Fruit fly (Drosophila melanogaster) whole organism, embryonic: ENCODE results near the gene Elba3.

Experiments used
- B-H2 ChIP-seq: fragments of 200-800 bp; sonication (Bioruptor generic); optimal IDR thresholded peaks from 2 replicates; lab custom pipeline; 2018; ENCODE audit warnings: missing biosample characterization, mild to moderate bottlenecking, missing genetic modification characterization
- CG10274 ChIP-seq: fragments of 200-800 bp; sonication (Bioruptor generic); optimal IDR thresholded peaks from 3 replicates; lab custom pipeline; 2017; ENCODE audit warnings: missing biosample characterization, mild to moderate bottlenecking, missing genetic modification characterization
- CG10366 ChIP-seq: fragments of 200-800 bp; sonication (Bioruptor generic); IDR thresholded peaks from 2 replicates; pipeline ENCODE4 v1.3.6; 2022; ENCODE audit warnings: missing biosample characterization, missing genetic modification characterization
- CG10462 ChIP-seq: fragments of 200-800 bp; sonication (Bioruptor generic); optimal IDR thresholded peaks from 2 replicates; lab custom pipeline; 2016; ENCODE audit warnings: missing biosample characterization, missing genetic modification characterization
- CG12071 ChIP-seq: fragments of 200-800 bp; sonication (Bioruptor generic); optimal IDR thresholded peaks from 3 replicates; lab custom pipeline; 2018; ENCODE audit warnings: missing biosample characterization, mild to moderate bottlenecking, missing genetic modification characterization
- CG12659 ChIP-seq: fragments of 200-800 bp; sonication (Bioruptor generic); optimal IDR thresholded peaks from 3 replicates; lab custom pipeline; 2017; ENCODE audit warnings: mild to moderate bottlenecking, missing biosample characterization, missing genetic modification reagents, missing genetic modification characterization
- CG13894 ChIP-seq: fragments of 200-800 bp; sonication (Bioruptor generic); optimal IDR thresholded peaks from 3 replicates; lab custom pipeline; 2018; ENCODE audit warnings: missing biosample characterization, mild to moderate bottlenecking, missing genetic modification characterization, moderate library complexity
- CG14050 ChIP-seq: fragments of 200-800 bp; sonication (Bioruptor generic); IDR thresholded peaks from 3 replicates; pipeline ENCODE4 v1.3.6; 2022; ENCODE audit warnings: missing biosample characterization, missing genetic modification characterization
- CG1647 ChIP-seq: fragments of 200-800 bp; sonication (Bioruptor generic); optimal IDR thresholded peaks from 3 replicates; lab custom pipeline; 2016; ENCODE audit warnings: missing biosample characterization, missing genetic modification characterization
- CG16779 ChIP-seq: fragments of 200-800 bp; sonication (Bioruptor generic); IDR thresholded peaks from 2 replicates; pipeline ENCODE4 v1.3.6; 2022; ENCODE audit warnings: missing biosample characterization, missing genetic modification characterization
- CG16813 ChIP-seq: fragments of 200-800 bp; sonication (Bioruptor generic); IDR thresholded peaks from 3 replicates; pipeline ENCODE4 v1.3.6; 2022; ENCODE audit warnings: missing biosample characterization, missing genetic modification characterization; ENCODE audit not compliant: partially characterized antibody
- CG18476 ChIP-seq: fragments of 200-800 bp; sonication (Bioruptor generic); optimal IDR thresholded peaks from 2 replicates; lab custom pipeline; 2016; ENCODE audit warnings: missing biosample characterization, mild to moderate bottlenecking, missing genetic modification characterization
- CG30403 ChIP-seq: fragments of 200-800 bp; sonication (Bioruptor generic); optimal IDR thresholded peaks from 3 replicates; lab custom pipeline; 2016; ENCODE audit warnings: missing biosample characterization, missing genetic modification characterization
- CG31441 ChIP-seq: fragments of 200-800 bp; sonication (Bioruptor generic); IDR thresholded peaks from 2 replicates; pipeline ENCODE4 v1.3.6; 2022; ENCODE audit warnings: missing biosample characterization, missing genetic modification characterization
- CG3163 ChIP-seq: fragments of 200-800 bp; sonication (Bioruptor generic); optimal IDR thresholded peaks from 3 replicates; lab custom pipeline; 2016; ENCODE audit warnings: missing biosample characterization, missing genetic modification characterization
- CG3847 ChIP-seq: fragments of 200-800 bp; sonication (Bioruptor generic); IDR thresholded peaks from 2 replicates; pipeline ENCODE4 v1.3.6; 2022; ENCODE audit warnings: missing biosample characterization, missing genetic modification characterization
- CG5180 ChIP-seq: fragments of 200-800 bp; sonication (Bioruptor generic); optimal IDR thresholded peaks from 3 replicates; lab custom pipeline; 2017; ENCODE audit warnings: missing biosample characterization, missing genetic modification characterization, mild to moderate bottlenecking, moderate library complexity, missing genetic modification reagents
- CG7357 ChIP-seq: fragments of 200-800 bp; sonication (Bioruptor generic); IDR thresholded peaks from 3 replicates; pipeline ENCODE4 v1.3.6; 2022; ENCODE audit warnings: missing biosample characterization, missing genetic modification characterization
- CG7372 ChIP-seq: fragments of 200-800 bp; sonication (Bioruptor generic); IDR thresholded peaks from 2 replicates; pipeline ENCODE4 v1.3.6; 2022; ENCODE audit warnings: missing biosample characterization, missing genetic modification characterization
- CG7556 ChIP-seq: fragments of 200-800 bp; sonication (Bioruptor generic); optimal IDR thresholded peaks from 2 replicates; lab custom pipeline; 2017; ENCODE audit warnings: missing biosample characterization, mild to moderate bottlenecking, missing genetic modification characterization
- CG8089 ChIP-seq: fragments of 200-800 bp; sonication (Bioruptor generic); optimal IDR thresholded peaks from 3 replicates; lab custom pipeline; 2016; ENCODE audit warnings: missing biosample characterization, missing genetic modification characterization
- Dbx ChIP-seq: fragments of 200-800 bp; sonication (Bioruptor generic); IDR thresholded peaks from 3 replicates; pipeline ENCODE4 v1.3.6; 2022; ENCODE audit warnings: missing biosample characterization, missing genetic modification characterization
- Dref ChIP-seq: fragments of 200-800 bp; sonication (Bioruptor generic); IDR thresholded peaks from 2 replicates; pipeline ENCODE4 v1.3.6; 2022; ENCODE audit warnings: missing biosample characterization, missing genetic modification characterization
- E2f1 ChIP-seq: fragments of 200-800 bp; sonication (Bioruptor generic); IDR thresholded peaks from 2 replicates; pipeline ENCODE4 v1.3.6; 2022; ENCODE audit warnings: missing biosample characterization, missing genetic modification characterization
- Hey ChIP-seq: fragments of 200-800 bp; sonication (Bioruptor generic); optimal IDR thresholded peaks from 3 replicates; lab custom pipeline; 2018; ENCODE audit warnings: missing biosample characterization, mild to moderate bottlenecking, missing genetic modification characterization
- Hr78 ChIP-seq, 2 experiments: fragments of 200-800 bp in 1 of 2; fragments of >200 bp in 1 of 2; sonication (Bioruptor generic) in 1 of 2; optimal IDR thresholded peaks; 2 replicates each; lab custom pipeline; 2017 to 2019; ENCODE audit warnings: missing biosample characterization in 2 of 2, missing genetic modification characterization in 2 of 2, mild to moderate bottlenecking in 1 of 2, moderate library complexity in 1 of 2
- Nf-YA ChIP-seq: fragments of 200-800 bp; sonication (Bioruptor generic); IDR thresholded peaks from 2 replicates; pipeline ENCODE4 v1.3.6; 2022; ENCODE audit warnings: missing biosample characterization, missing genetic modification characterization
- PHDP ChIP-seq: fragments of 200-800 bp; sonication (Bioruptor generic); optimal IDR thresholded peaks from 3 replicates; lab custom pipeline; 2018; ENCODE audit warnings: missing biosample characterization, mild to moderate bottlenecking, missing genetic modification characterization, moderate library complexity
- Poxn ChIP-seq: fragments of 200-800 bp; sonication (Bioruptor generic); IDR thresholded peaks from 2 replicates; pipeline ENCODE4 v1.3.6; 2022; ENCODE audit warnings: missing biosample characterization, missing genetic modification characterization
- Ptx1 ChIP-seq: fragments of 200-800 bp; sonication (Bioruptor generic); IDR thresholded peaks from 2 replicates; pipeline ENCODE4 v1.3.6; 2022; ENCODE audit warnings: missing biosample characterization, missing genetic modification characterization
- Ssrp ChIP-seq: fragments of 200-800 bp; sonication (Bioruptor generic); optimal IDR thresholded peaks from 2 replicates; lab custom pipeline; 2018; ENCODE audit warnings: missing biosample characterization, mild to moderate bottlenecking, missing genetic modification characterization, moderate library complexity
- ato ChIP-seq: fragments of 200-800 bp; sonication (Bioruptor generic); IDR thresholded peaks from 2 replicates; pipeline ENCODE4 v1.3.6; 2022; ENCODE audit warnings: missing biosample characterization, missing genetic modification characterization; ENCODE audit not compliant: partially characterized antibody
- cad ChIP-seq: fragments of >200 bp; optimal IDR thresholded peaks from 2 replicates; lab custom pipeline; 2017; ENCODE audit warnings: missing biosample characterization, missing genetic modification characterization
- caup ChIP-seq: fragments of 200-800 bp; sonication (Bioruptor generic); optimal IDR thresholded peaks from 3 replicates; lab custom pipeline; 2017; ENCODE audit warnings: missing biosample characterization, mild to moderate bottlenecking, missing genetic modification characterization, moderate library complexity; ENCODE audit not compliant: severe bottlenecking
- crol ChIP-seq: fragments of 200-800 bp; sonication (Bioruptor generic); IDR thresholded peaks from 2 replicates; pipeline ENCODE4 v1.3.6; 2022; ENCODE audit warnings: missing biosample characterization, missing genetic modification characterization
- gsb-n ChIP-seq: fragments of 200-800 bp; sonication (Bioruptor generic); optimal IDR thresholded peaks from 3 replicates; lab custom pipeline; 2018; ENCODE audit warnings: missing biosample characterization, mild to moderate bottlenecking, missing genetic modification characterization
- inv ChIP-seq: fragments of 200-800 bp; sonication (Bioruptor generic); IDR thresholded peaks from 2 replicates; pipeline ENCODE4 v1.3.6; 2022; ENCODE audit warnings: missing biosample characterization, missing genetic modification characterization; ENCODE audit not compliant: partially characterized antibody
- lilli ChIP-seq: fragments of 200-800 bp; sonication (Bioruptor generic); optimal IDR thresholded peaks from 3 replicates; lab custom pipeline; 2016; ENCODE audit warnings: missing biosample characterization, missing genetic modification characterization
- pros ChIP-seq: fragments of 200-800 bp; sonication (Bioruptor generic); optimal IDR thresholded peaks from 3 replicates; lab custom pipeline; 2019; ENCODE audit warnings: missing biosample characterization, mild to moderate bottlenecking, missing genetic modification characterization, moderate library complexity
- row ChIP-seq: fragments of 200-800 bp; sonication (Bioruptor generic); IDR thresholded peaks from 3 replicates; pipeline ENCODE4 v1.3.6; 2022; ENCODE audit warnings: missing biosample characterization, missing genetic modification characterization
- salm ChIP-seq: fragments of 200-800 bp; sonication (Bioruptor generic); optimal IDR thresholded peaks from 2 replicates; lab custom pipeline; 2018; ENCODE audit warnings: missing biosample characterization, mild to moderate bottlenecking, missing genetic modification characterization
- sc ChIP-seq, 3 experiments: fragments of >200 bp in 2 of 3; fragments of 200-800 bp in 1 of 3; sonication (Bioruptor generic) in 1 of 3; optimal IDR thresholded peaks; 2 replicates in 2 of 3; 3 replicates in 1 of 3; lab custom pipeline; 2017; ENCODE audit warnings: mild to moderate bottlenecking in 1 of 3, missing biosample characterization in 1 of 3, missing genetic modification characterization in 1 of 3, missing genetic modification reagents in 1 of 3
- shn ChIP-seq: fragments of 200-800 bp; sonication (Bioruptor generic); optimal IDR thresholded peaks from 3 replicates; lab custom pipeline; 2016; ENCODE audit warnings: missing biosample characterization, missing genetic modification characterization
- slp2 ChIP-seq: fragments of 200-800 bp; sonication (Bioruptor generic); optimal IDR thresholded peaks from 2 replicates; lab custom pipeline; 2016; ENCODE audit warnings: missing biosample characterization, missing genetic modification characterization
- ssp ChIP-seq: fragments of 200-800 bp; sonication (Bioruptor generic); IDR thresholded peaks from 2 replicates; pipeline ENCODE4 v1.3.6; 2022; ENCODE audit warnings: missing biosample characterization, missing genetic modification characterization
- sug ChIP-seq: fragments of 200-800 bp; optimal IDR thresholded peaks from 2 replicates; lab custom pipeline; 2019; ENCODE audit warnings: missing biosample characterization, mild to moderate bottlenecking, missing genetic modification characterization, moderate library complexity
- vnd ChIP-seq: fragments of 200-800 bp; sonication (Bioruptor generic); IDR thresholded peaks from 3 replicates; pipeline ENCODE4 v1.3.6; 2022; ENCODE audit warnings: missing biosample characterization, missing genetic modification characterization; ENCODE audit not compliant: partially characterized antibody
- z ChIP-seq: fragments of 200-800 bp; sonication (Bioruptor generic); IDR thresholded peaks from 3 replicates; pipeline ENCODE4 v1.3.6; 2022; ENCODE audit warnings: missing biosample characterization, missing genetic modification characterization

The Elba3 gene

dm6 chr2L:4684361-4684760 is 3.0 kb upstream of the Elba3 start, which contains the start of gene Elba1:
Gene Elba1 (minus strand): TSS chr2L:4684461.
- TF ChIP-seq CG14050 (no peak), cad (GFP tag; lab: Kevin White, UChicago) (peak; percentile 60)

- TF ChIP-seq salm (no peak), gsb-n (tag; lab: Kevin White, UChicago) (no peak), CG3163 (no peak), shn (GFP tag; lab: Kevin White, UChicago) (no peak), ato (no peak), crol (GFP tag; lab: Robert Waterston, UW) (no peak), PHDP (no peak), CG8089 (no peak), CG12071 (GFP tag; lab: Kevin White, UChicago) (no peak), CG16813 (GFP tag; lab: Robert Waterston, UW) (no peak), pros (GFP tag; lab: Kevin White, UChicago) (no peak), CG7357 (GFP tag; lab: Robert Waterston, UW) (no peak), caup (GFP tag; lab: Kevin White, UChicago) (no peak), E2f1 (GFP tag; lab: Robert Waterston, UW) (no peak), CG3847 (GFP tag; lab: Robert Waterston, UW) (no peak), CG10462 (no peak), CG10366 (GFP tag; lab: Robert Waterston, UW) (no peak), row (GFP tag; lab: Robert Waterston, UW) (no peak)
Measured at dm6 chr2L:4690602-4691001, 3.3 kb downstream of the Elba3 start, which contains the start of gene CG3251. Gene CG3251 (minus strand): TSS chr2L:4690702.

dm6 chr2L:4694421-4694820 is 7.1 kb downstream of the Elba3 start, which contains the start of gene dcma:
Gene dcma (plus strand): TSS chr2L:4694721.
- no peak for TF ChIP-seq CG7556
- TF ChIP-seq CG31441 (GFP tag; lab: Robert Waterston, UW), result no peak
- no peak for TF ChIP-seq vnd (GFP tag; lab: Robert Waterston, UW)
- TF ChIP-seq lilli (GFP tag; lab: Kevin White, UChicago), result no peak
- no peak for TF ChIP-seq B-H2 (GFP tag; lab: Kevin White, UChicago)
- TF ChIP-seq CG3847 (GFP tag; lab: Robert Waterston, UW), result no peak
- TF ChIP-seq CG14050, result no peak
- no peak for TF ChIP-seq Hr78 (GFP tag; optimal IDR thresholded peaks at IDR 0.05; lab: Kevin White, UChicago)
- TF ChIP-seq CG16779 (GFP tag; lab: Robert Waterston, UW), result 0 out of 2 replicates have a peak, but pooled peaks have one; percentile 11
- TF ChIP-seq PHDP, result no peak
- 0 out of 3 replicates have a peak, but pooled peaks have one; percentile 26 for TF ChIP-seq Dbx
- 0 out of 2 replicates have a peak, but pooled peaks have one; percentile 12 for TF ChIP-seq Poxn
- TF ChIP-seq CG7372, result peak; percentile 70
- peak; percentile 81 for TF ChIP-seq z (GFP tag; lab: Robert Waterston, UW)
- TF ChIP-seq CG30403 (GFP tag; lab: Kevin White, UChicago), result no peak
- TF ChIP-seq sc (optimal IDR thresholded peaks at IDR 0.05; lab: Kevin White, UChicago), result no peak
- no peak for TF ChIP-seq sc (GFP tag; optimal IDR thresholded peaks at IDR 0.05; lab: Kevin White, UChicago)
- peak; percentile 10 for TF ChIP-seq CG5180 (GFP tag; lab: Kevin White, UChicago)

DNA sequence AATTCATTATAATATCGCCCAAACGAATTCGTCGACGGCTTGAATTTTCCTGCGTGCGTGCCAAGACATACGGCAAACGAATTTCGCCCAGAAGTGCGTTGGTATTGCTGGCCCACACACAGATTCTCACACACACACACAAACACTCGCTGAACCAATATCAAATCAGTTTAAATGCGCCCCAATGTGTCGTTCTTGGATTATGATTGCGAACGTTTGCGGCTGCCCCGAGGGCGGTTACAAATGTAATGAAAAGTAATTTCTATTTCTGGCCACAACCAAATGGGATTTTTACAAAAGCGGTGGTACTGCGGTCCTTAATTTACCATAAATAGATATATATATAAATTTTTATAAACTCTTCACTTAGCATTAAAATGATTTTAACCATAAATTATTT is 11.5 kb downstream of the Elba3 start:
- TF ChIP-seq inv (GFP tag; lab: Robert Waterston, UW) (no peak), Ssrp (tag; lab: Kevin White, UChicago) (no peak), Dref (GFP tag; lab: Robert Waterston, UW) (no peak), CG13894 (tag; lab: Kevin White, UChicago) (peak; percentile 26), Hey (tag; lab: Kevin White, UChicago) (no peak), slp2 (GFP tag; lab: Kevin White, UChicago) (no peak), CG10274 (GFP tag; lab: Kevin White, UChicago) (no peak), CG1647 (no peak), sug (tag; lab: Kevin White, UChicago) (no peak), ssp (GFP tag; lab: Robert Waterston, UW) (0 out of 2 replicates have a peak, but pooled peaks have one; percentile 8), CG12659 (GFP tag; lab: Kevin White, UChicago) (no peak), CG18476 (GFP tag; lab: Kevin White, UChicago) (peak; percentile 65), Ptx1 (GFP tag; lab: Robert Waterston, UW) (0 out of 2 replicates have a peak, but pooled peaks have one; percentile 24), Nf-YA (GFP tag; lab: Robert Waterston, UW) (no peak)
